Fruit fly (Drosophila melanogaster): ENCODE results near the gene CG7044.

DNA sequence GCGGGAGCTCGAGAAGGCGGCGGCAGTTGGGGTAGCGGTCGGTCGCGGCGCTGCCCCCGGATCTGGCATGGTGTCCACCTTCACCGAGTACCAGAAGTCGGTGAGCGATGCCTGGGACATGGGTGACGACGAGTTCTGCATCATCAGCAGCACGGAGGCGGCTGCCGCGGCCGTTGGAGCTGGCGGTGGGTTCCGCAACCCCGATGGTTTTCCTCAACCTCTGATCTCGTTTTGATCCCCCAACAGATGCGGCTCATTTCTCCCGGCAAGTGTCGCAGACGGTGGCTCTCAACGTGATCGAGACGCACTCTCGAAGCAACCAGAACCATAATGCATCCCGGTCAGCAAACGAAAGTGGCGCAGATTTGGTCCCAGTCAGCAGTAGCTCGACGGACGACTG is 959 bp upstream of the CG7044 start:
- no peak for TF ChIP-seq psq (optimal IDR thresholded peaks at IDR 0.05)
- TF ChIP-seq CG8478 (optimal IDR thresholded peaks at IDR 0.05), result no peak
